Worm (Caenorhabditis elegans) whole organism, mixed stage, embryonic: ENCODE data around the gene rgs-5.

ENCODE experiments used
- drap-1 ChIP-seq: fragments of 200-800 bp; sonication (Bioruptor generic); optimal IDR thresholded peaks from 3 replicates; lab custom pipeline; 2018; ENCODE audit warnings: mild to moderate bottlenecking, missing genetic modification characterization, missing compliant biosample characterization
- lin-13 ChIP-seq: fragments of 150-350 bp; optimal IDR thresholded peaks from 2 replicates; lab custom pipeline; 2014; ENCODE audit warnings: missing biosample characterization, missing genetic modification characterization

DNA sequence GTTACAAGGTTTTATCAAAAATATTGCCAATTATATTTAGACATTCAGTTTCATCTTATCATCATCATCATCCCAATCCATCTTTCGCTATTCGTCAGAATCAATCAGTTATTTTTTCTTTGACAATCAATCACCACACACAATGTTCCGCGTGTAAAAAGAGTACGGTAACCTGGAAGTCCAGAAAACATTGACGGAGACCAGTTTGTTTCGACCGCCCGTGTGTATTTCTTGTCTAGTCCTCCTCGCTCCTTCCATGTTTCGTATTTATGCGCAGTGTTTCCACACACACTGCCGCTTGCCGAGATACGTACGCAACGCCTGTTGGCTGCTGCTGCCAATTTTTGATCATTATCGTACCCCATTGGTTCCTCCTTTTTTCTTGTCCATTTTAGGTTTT lies 12.3 kb downstream of the rgs-5 start:
- no peak for TF ChIP-seq drap-1 (GFP tag; lab: Kevin White, UChicago)
- TF ChIP-seq lin-13: no peak
